Fruit fly (Drosophila melanogaster) whole organism, pupa: ENCODE data around the gene Pkd2.

ENCODE experiments used
- CG10348 ChIP-seq: fragments of 200-800 bp; sonication (Bioruptor generic); IDR thresholded peaks from 2 replicates; pipeline ENCODE4 v1.3.6; 2022; ENCODE audit warnings: missing biosample characterization, missing genetic modification characterization
- CG12605 ChIP-seq: fragments of 200-800 bp; sonication (Bioruptor generic); IDR thresholded peaks from 2 replicates; pipeline ENCODE4 v1.3.6; 2022; ENCODE audit warnings: missing biosample characterization, missing genetic modification characterization
- CG13204 ChIP-seq: fragments of 200-800 bp; sonication (Bioruptor generic); optimal IDR thresholded peaks from 2 replicates; lab custom pipeline; 2018; ENCODE audit warnings: missing biosample characterization, mild to moderate bottlenecking, missing genetic modification characterization, moderate library complexity
- CG14655 ChIP-seq: fragments of 200-800 bp; sonication (Bioruptor generic); optimal IDR thresholded peaks from 3 replicates; lab custom pipeline; 2017; ENCODE audit warnings: mild to moderate bottlenecking, missing biosample characterization, missing genetic modification reagents, missing genetic modification characterization
- CG15710 ChIP-seq: fragments of 200-800 bp; sonication (Bioruptor generic); optimal IDR thresholded peaks from 2 replicates; lab custom pipeline; 2018; ENCODE audit warnings: missing biosample characterization, mild to moderate bottlenecking, missing genetic modification characterization, moderate library complexity
- CG17806 ChIP-seq: fragments of 200-800 bp; sonication (Bioruptor generic); optimal IDR thresholded peaks from 2 replicates; lab custom pipeline; 2018; ENCODE audit warnings: missing biosample characterization, mild to moderate bottlenecking, missing genetic modification characterization, moderate library complexity
- CG32121 ChIP-seq: fragments of 200-800 bp; sonication (Bioruptor generic); IDR thresholded peaks from 2 replicates; pipeline ENCODE4 v1.3.6; 2022; ENCODE audit warnings: missing biosample characterization, missing genetic modification characterization
- CG34367 ChIP-seq: fragments of 200-800 bp; sonication (Bioruptor generic); optimal IDR thresholded peaks from 2 replicates; lab custom pipeline; 2018; ENCODE audit warnings: missing biosample characterization, mild to moderate bottlenecking, missing genetic modification characterization
- CG4496 ChIP-seq: fragments of 200-800 bp; sonication (Bioruptor generic); IDR thresholded peaks from 3 replicates; pipeline ENCODE4 v1.3.6; 2022; ENCODE audit warnings: missing biosample characterization, missing genetic modification characterization
- CG8159 ChIP-seq: fragments of 200-800 bp; sonication (Bioruptor generic); optimal IDR thresholded peaks from 3 replicates; lab custom pipeline; 2018; ENCODE audit warnings: missing biosample characterization, mild to moderate bottlenecking, missing genetic modification characterization, moderate library complexity
- CG8301 ChIP-seq: fragments of 200-800 bp; sonication (Bioruptor generic); optimal IDR thresholded peaks from 2 replicates; lab custom pipeline; 2018; ENCODE audit warnings: missing biosample characterization, mild to moderate bottlenecking, missing genetic modification characterization
- CG9948 ChIP-seq: fragments of 200-800 bp; sonication (Bioruptor generic); optimal IDR thresholded peaks from 2 replicates; lab custom pipeline; 2018; ENCODE audit warnings: missing biosample characterization, mild to moderate bottlenecking, missing genetic modification characterization, moderate library complexity
- D1 ChIP-seq: fragments of 200-800 bp; sonication (Bioruptor generic); optimal IDR thresholded peaks from 2 replicates; lab custom pipeline; 2018; ENCODE audit warnings: missing biosample characterization, mild to moderate bottlenecking, missing genetic modification characterization, moderate library complexity
- EcR ChIP-seq: fragments of 200-800 bp; sonication (Bioruptor generic); optimal IDR thresholded peaks from 3 replicates; lab custom pipeline; 2019; ENCODE audit warnings: missing biosample characterization, missing genetic modification characterization, mild to moderate bottlenecking, moderate library complexity, missing genetic modification reagents
- Ets98B ChIP-seq: fragments of 200-800 bp; sonication (Bioruptor generic); IDR thresholded peaks from 2 replicates; pipeline ENCODE4 v1.3.6; 2022; ENCODE audit warnings: missing biosample characterization, missing genetic modification characterization
- Pif1A ChIP-seq: fragments of 200-800 bp; sonication (Bioruptor generic); optimal IDR thresholded peaks from 3 replicates; lab custom pipeline; 2016; ENCODE audit warnings: missing biosample characterization, missing genetic modification characterization
- Pif1B ChIP-seq: fragments of 200-800 bp; sonication (Bioruptor generic); optimal IDR thresholded peaks from 3 replicates; lab custom pipeline; 2016; ENCODE audit warnings: missing biosample characterization, missing genetic modification characterization
- Snoo ChIP-seq: fragments of 200-800 bp; sonication (Bioruptor generic); optimal IDR thresholded peaks from 3 replicates; lab custom pipeline; 2017; ENCODE audit warnings: missing biosample characterization, mild to moderate bottlenecking, missing genetic modification characterization, inconsistent platforms
- fd96Ca ChIP-seq: fragments of 200-800 bp; sonication (Bioruptor generic); IDR thresholded peaks from 3 replicates; pipeline ENCODE4 v1.3.6; 2022; ENCODE audit warnings: missing biosample characterization, missing genetic modification characterization
- rn ChIP-seq: fragments of 200-800 bp; sonication (Bioruptor generic); IDR thresholded peaks from 2 replicates; pipeline ENCODE4 v1.3.6; 2022; ENCODE audit warnings: missing biosample characterization, missing genetic modification characterization

The Pkd2 gene

dm6 chr2L:12433712-12434534, 35.8 kb downstream of the Pkd2 start, which contains the start of gene eRF3:
Gene eRF3, plus strand, starts transcription at chr2L:12434452.
- TF ChIP-seq Snoo: peak; percentile 46
- peak; percentile 22 for TF ChIP-seq Pif1B
- TF ChIP-seq CG8159 (tag; lab: Kevin White, UChicago): peak; percentile 78
- peak; percentile 10; the same call in 2 of the 3 replicates for TF ChIP-seq fd96Ca (GFP tag; lab: Robert Waterston, UW)
- peak; percentile 56 for TF ChIP-seq CG17806
- TF ChIP-seq CG12605 (GFP tag; lab: Robert Waterston, UW): peak; percentile 13
- TF ChIP-seq CG8301 (tag; lab: Kevin White, UChicago): peak; percentile 33
- TF ChIP-seq CG10348 (GFP tag; lab: Robert Waterston, UW): peak; percentile 24; the same call in 1 of the 2 replicates
- no peak for TF ChIP-seq CG14655 (GFP tag; lab: Kevin White, UChicago)
- peak; percentile 56 for TF ChIP-seq CG32121
- no peak for TF ChIP-seq D1
- no peak; the same call in 1 of the 2 replicates for TF ChIP-seq rn (GFP tag; lab: Robert Waterston, UW)
- no peak for TF ChIP-seq Pif1A
- no peak for TF ChIP-seq CG13204
- peak; percentile 64 for TF ChIP-seq CG9948 (tag; lab: Kevin White, UChicago)
- TF ChIP-seq CG15710 (tag; lab: Kevin White, UChicago): peak; percentile 73
- TF ChIP-seq CG34367 (tag; lab: Kevin White, UChicago): peak; percentile 56
- 0 out of 3 replicates have a peak, but pooled peaks have one; percentile 25 for TF ChIP-seq CG4496 (GFP tag; lab: Robert Waterston, UW)
- no peak for TF ChIP-seq EcR (GFP tag; lab: Kevin White, UChicago)
- TF ChIP-seq Ets98B (GFP tag; lab: Robert Waterston, UW): peak; percentile 59; the same call in 1 of the 2 replicates

DNA sequence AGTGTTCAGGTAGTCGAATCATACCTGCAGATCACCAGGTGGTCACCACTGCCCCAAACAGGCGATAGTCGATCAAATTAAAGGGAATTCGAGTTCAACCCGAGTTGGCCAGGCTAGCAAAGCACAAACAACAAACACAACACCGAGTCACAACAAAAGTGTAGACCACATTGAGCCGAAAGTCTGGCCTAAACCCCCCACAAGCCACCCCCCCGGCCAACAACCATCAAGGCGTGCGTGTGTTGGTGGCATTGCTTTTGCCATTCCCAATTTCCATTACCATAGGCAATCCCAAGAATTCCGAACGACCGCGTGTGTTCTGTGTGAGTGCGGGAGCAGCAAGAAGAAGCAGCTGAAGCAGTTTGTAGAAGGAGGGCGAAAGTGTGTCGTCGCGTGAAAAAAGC, 36.5 kb downstream of the Pkd2 start, which contains the start of gene SC35:
TSS of gene SC35 (minus strand) at position 131 of the 404 bp plus-strand sequence.
- TF ChIP-seq D1 (no peak), Ets98B (GFP tag; lab: Robert Waterston, UW) (no peak), EcR (GFP tag; lab: Kevin White, UChicago) (peak; percentile 54), CG4496 (GFP tag; lab: Robert Waterston, UW) (peak; percentile 55; the same call in 2 of the 3 replicates), CG14655 (GFP tag; lab: Kevin White, UChicago) (no peak), CG15710 (tag; lab: Kevin White, UChicago) (no peak), CG8301 (tag; lab: Kevin White, UChicago) (no peak)

dm6 chr2L:12435428-12435827, 37.4 kb downstream of the Pkd2 start:
- TF ChIP-seq CG8159 (tag; lab: Kevin White, UChicago): no peak
- TF ChIP-seq EcR (GFP tag; lab: Kevin White, UChicago): peak; percentile 76
- TF ChIP-seq, all 21 proteins: peak for 1

DNA sequence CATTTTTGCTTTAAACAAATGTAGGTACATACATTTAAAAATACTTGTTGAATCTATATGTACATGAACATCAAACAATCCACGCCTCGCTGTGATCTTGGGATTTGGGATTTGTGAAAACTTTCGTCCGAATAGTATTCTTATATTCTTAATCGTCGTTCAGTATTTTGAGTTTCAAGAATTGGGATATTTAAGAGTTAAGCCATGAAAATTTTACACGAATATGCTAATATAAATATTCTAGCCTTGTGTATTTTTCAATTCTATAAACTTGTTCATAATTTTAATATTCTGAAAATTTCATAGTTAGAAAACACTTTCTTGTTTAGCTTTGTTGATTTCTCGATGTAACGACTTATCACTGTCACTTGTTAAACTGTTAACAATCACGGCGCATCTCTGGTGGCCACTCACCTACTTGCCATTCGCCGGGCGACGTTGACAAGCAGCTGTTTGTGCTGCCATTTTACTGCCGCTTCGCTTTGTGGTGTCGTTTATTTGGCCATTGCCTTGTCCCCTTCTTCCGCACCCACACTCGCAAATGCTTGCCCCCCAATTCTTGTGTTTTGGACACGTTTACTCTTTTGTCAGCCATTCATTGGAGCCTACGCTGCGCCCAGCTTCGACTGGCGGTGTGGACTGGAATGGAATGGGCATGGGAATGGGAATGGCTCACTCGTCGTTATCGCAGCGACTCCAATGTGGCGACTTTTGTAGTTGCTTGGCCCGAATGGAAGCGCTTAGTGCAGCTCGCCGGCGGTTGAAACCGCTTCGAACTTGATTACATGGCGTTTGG, 38.1 kb downstream of the Pkd2 start:
- no peak for TF ChIP-seq CG32121
- peak; percentile 92 for TF ChIP-seq EcR (GFP tag; lab: Kevin White, UChicago)
- no peak for TF ChIP-seq CG8301 (tag; lab: Kevin White, UChicago)
- TF ChIP-seq fd96Ca (GFP tag; lab: Robert Waterston, UW): 0 out of 3 replicates have a peak, but pooled peaks have one; percentile 41

DNA sequence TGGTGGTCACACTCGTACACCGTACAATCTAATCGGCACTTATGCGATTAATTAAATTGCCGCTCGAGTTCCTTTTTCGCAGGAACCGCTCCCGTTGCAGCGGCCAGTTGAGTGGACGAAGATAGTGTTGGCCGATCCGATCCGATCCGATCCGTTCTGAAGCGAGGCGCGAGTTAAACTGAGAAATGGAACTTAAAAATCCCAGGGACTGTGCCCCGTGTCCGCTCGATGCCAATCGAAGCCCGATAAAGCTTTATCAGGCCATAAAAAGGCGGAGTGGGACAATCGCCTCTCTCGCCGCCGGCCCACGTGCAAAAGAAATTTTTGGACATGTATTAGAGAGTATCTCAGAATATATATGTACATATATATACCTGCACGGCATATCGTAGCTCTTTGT, 47.7 kb downstream of the Pkd2 start, which contains the start of gene Oatp33Ea:
TSS of gene Oatp33Ea (minus strand) at position 182 of the 400 bp plus-strand sequence.
- TF ChIP-seq D1 (no peak), CG10348 (GFP tag; lab: Robert Waterston, UW) (no peak), fd96Ca (GFP tag; lab: Robert Waterston, UW) (no peak), Pif1B (no peak), Pif1A (no peak), CG32121 (no peak), CG34367 (tag; lab: Kevin White, UChicago) (no peak), CG9948 (tag; lab: Kevin White, UChicago) (no peak), CG17806 (no peak), CG13204 (no peak), EcR (GFP tag; lab: Kevin White, UChicago) (no peak), CG14655 (GFP tag; lab: Kevin White, UChicago) (no peak)

DNA sequence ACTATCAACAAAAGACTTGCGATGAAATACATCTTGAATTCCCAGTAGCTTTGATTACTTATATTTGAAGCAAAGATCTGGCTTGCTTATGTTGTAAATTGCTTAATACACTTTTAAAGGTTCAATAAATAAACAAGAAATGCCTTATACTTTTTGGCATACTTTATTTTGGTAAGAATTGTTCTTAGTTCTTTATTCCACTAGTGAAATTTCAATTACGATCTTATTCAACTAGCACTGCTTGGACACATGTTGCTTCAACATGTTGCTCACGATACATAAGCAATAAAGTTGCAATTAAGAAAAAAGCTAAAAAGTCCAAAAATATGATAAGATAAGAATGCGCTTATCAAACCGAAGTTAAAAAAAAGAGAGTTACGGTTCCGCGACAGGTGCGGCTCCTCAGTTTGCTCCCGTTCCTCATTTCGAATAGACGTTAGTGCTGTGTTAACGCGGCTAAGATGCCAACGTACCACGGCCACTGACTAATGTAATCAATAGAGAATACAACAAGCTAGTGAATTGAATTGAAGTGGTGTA, 50.1 kb downstream of the Pkd2 start, which contains the start of the genes CG5421 and Oatp33Eb:
TSS of gene CG5421 (minus strand) at position 51 of the 540 bp plus-strand sequence.
TSS of gene Oatp33Eb (plus strand) at position 403 of the 540 bp plus-strand sequence.
- no peak for TF ChIP-seq CG4496 (GFP tag; lab: Robert Waterston, UW)
